Worm (Caenorhabditis elegans) whole organism, young adult: ENCODE data around the gene hpo-28.

Source experiments
- F23B12.7 ChIP-seq: sonication (generic microtip); optimal IDR thresholded peaks from 2 replicates; lab custom pipeline; 2017; ENCODE audit warnings: missing genetic modification characterization, mild to moderate bottlenecking, missing compliant biosample characterization, antibody characterized with exemption, moderate library complexity; ENCODE audit not compliant: insufficient read depth
- snpc-4 ChIP-seq, 5 experiments: fragments of 150-350 bp in 1 of 5; sonication (generic microtip) in 4 of 5; optimal IDR thresholded peaks; 2 replicates each; lab custom pipeline; 2014 to 2018; ENCODE audit warnings: missing genetic modification characterization in 5 of 5, missing biosample characterization in 3 of 5, antibody characterized with exemption in 2 of 5, mild to moderate bottlenecking in 2 of 5, missing compliant biosample characterization in 2 of 5, missing genotype in 2 of 5, moderate library complexity in 2 of 5, missing genetic modification reagents in 1 of 5

DNA sequence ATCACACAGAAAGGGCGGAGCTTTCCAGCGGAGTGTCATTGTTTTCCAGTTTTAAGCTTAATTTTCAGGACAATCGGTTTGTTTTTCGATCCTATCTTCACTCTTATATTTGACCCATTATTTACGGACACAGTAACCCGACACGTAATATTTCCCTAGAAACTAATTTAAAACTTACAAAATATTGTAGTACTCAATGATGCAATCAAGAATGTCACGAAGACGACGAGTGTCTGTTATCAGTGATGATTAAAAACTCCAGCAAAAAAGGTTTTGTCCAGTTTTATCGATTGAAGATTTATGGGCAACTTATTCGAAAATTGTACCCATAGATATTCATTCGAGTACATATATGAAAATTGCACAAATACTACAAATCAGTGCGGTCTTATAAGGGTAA, 23.8 kb upstream of the hpo-28 start, which contains the start of gene B0244.17:
- no peak for TF ChIP-seq snpc-4 (GFP tag; optimal IDR thresholded peaks at IDR 0.05; lab: Kevin White, UChicago)
- no peak for TF ChIP-seq snpc-4 (tag; optimal IDR thresholded peaks at IDR 0.05; lab: Kevin White, UChicago)
- no peak for TF ChIP-seq F23B12.7 (tag; lab: Kevin White, UChicago)
